Fruit fly (Drosophila melanogaster) S2 (cell line): ENCODE measurements around the gene CG9173.

Source experiments
- CG8478 ChIP-seq: fragments of >200 bp; optimal IDR thresholded peaks from 2 replicates; lab custom pipeline; 2018
- CTCF ChIP-seq, 2 experiments: fragments of >200 bp; optimal IDR thresholded peaks; 2 replicates each; lab custom pipeline; 2018

Gene CG9173

DNA sequence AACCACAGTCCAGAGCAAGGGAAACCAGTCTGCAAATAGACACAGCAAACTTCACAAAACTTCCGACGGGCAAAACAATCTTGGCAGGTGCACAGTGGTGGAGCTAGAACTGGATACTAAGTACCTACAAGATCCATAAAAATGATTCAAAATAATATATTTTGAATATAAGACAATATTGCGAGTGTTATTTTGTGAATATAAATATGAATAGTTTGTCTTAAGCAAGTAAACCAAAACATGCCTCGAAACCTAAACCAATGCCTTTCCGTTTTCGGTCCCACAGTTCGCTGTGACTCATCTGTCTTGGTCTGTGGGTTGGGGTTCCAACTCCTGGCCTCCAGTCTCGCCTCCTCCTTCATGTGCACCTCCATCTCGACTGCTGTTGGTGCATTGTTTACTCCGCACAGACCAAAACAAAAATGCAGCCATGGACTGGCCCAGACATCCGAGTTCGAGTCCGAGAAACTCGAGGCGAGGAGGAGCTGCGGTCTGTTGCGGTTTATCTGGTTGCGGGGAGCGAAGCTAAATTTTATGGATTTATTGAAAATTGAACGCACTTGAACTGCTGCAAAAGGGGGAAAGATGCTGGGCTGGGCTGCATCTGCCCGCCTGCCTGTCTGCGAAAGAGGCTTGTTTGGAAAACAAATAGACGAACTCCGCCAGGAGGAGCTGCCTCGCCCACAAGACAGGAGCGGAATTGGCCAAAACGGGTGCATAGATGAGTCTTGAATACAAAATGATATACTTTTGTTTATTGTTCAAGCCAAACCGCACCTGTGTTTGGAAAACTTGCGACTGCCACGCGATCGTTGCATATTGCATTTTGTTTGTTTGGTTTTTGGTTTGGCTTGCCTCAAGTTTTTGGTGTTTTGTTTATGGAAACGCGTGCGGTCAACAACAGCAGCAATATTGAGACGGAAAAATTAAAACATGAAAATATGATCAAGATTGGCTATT lies 31.0 kb downstream of the CG9173 start:
- no peak for TF ChIP-seq CTCF (optimal IDR thresholded peaks at IDR 0.05; lab: Kevin White, UChicago)
- no peak for TF ChIP-seq CG8478

DNA sequence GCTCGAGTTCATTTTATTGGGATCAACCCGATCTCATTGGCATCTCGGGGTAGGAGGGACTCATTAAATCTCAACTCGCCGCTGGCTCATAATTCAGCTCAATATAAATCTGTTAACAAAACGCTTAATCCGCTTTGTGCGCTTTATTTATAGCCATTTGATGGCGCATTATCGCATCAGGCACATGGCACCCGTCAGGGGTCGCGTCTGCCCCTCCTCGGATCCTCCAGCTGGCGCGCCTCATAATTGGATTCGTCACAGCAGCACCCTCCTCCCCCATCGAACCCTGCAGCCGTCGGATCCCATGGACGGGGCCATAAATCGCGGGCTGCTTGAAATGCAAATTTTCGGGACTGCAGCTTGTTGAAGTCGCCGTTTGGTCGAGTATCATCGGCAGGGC lies 32.9 kb downstream of the CG9173 start:
- TF ChIP-seq CTCF (optimal IDR thresholded peaks at IDR 0.05; lab: Kevin White, UChicago): no peak
- no peak for TF ChIP-seq CG8478

DNA sequence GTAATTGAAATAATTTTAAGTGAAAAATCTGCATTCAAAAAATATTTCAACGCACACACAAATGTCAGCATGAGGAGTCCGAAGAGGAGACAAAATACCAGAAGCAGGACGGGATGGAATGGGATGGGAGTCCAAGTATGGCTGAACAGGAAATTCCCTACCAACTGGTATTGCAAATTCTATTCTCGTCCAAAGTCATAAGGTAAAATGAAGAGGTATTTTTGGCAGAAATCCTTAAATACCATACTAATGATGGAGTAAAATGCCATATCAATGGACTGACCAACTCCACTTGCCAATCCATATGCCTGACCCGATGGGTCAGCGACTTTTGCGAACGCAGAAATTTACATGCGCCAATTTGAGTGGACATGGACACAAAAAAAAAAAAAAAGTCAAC lies 34.4 kb downstream of the CG9173 start:
- TF ChIP-seq CTCF (optimal IDR thresholded peaks at IDR 0.05; lab: Kevin White, UChicago) (no peak), CG8478 (no peak)

DNA sequence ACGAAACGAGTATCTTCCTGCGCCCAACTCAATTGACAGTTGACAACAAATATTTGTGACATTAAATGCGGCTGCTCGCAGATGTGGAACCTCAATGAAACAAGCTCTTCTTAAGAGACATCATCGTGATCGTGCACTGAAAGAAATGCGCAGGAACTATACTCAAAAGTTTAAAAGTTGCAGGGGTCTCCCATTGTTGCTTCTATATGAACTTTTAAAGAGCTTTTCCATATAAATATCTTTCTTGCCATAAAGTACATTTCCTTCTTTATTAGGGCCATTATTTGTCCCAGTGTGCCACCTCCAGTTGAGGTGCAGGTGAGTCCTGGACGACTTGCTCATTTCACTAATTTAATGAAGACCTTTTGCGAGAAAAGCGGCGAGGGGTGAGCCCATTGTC lies 35.2 kb downstream of the CG9173 start:
- no peak for TF ChIP-seq CTCF (optimal IDR thresholded peaks at IDR 0.05; lab: Kevin White, UChicago)
- TF ChIP-seq CG8478: no peak

DNA sequence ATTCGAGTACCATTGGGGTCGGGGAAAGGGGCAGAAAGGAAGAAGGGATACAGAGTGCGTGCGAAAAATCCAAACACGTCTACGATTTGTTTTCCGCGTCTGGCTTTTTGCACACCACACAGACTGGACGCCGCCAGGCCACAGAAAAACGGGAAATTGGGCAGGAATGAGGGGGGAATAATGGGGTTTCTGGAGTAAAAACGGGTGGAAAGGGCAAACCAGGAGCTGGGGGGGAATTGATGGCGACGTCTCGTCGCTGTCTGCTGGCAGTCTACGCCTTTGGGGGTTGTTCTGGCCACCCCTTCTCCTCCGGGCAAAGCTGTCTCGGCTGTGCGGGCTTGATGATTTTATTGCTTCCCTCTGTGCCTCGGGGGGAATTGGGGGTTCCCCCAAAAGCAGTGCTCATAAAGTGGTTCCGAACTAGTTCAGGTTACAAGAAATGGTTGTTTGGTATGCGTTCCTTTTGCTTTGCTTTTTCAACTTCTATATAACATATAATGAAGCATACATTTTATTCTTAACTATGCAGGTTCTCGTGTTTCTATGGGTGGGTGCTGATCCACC lies 37.5 kb downstream of the CG9173 start:
- TF ChIP-seq CG8478: no peak
- no peak for TF ChIP-seq CTCF (optimal IDR thresholded peaks at IDR 0.05; lab: Kevin White, UChicago)

DNA sequence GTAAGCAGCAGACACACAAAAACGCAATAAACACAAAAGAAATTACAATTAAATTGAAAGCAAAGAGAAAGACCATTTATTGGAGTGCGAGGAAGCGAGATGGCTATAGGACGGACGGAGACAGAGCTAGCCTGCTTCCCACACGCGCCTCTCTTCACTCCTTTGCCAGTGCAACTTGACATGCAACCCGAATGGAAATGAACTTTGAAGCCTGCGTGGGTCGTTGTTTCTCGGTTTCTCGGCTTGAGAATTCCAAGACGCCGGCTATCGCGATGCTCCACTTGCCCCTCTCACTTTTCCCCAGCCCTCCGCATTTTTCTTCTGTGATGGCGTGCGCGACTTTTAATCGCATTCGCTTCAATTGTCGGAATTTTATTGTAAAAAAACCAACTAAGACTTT lies 42.3 kb downstream of the CG9173 start:
- no peak for TF ChIP-seq CTCF (optimal IDR thresholded peaks at IDR 0.05; lab: Kevin White, UChicago)
- TF ChIP-seq CG8478: no peak

DNA sequence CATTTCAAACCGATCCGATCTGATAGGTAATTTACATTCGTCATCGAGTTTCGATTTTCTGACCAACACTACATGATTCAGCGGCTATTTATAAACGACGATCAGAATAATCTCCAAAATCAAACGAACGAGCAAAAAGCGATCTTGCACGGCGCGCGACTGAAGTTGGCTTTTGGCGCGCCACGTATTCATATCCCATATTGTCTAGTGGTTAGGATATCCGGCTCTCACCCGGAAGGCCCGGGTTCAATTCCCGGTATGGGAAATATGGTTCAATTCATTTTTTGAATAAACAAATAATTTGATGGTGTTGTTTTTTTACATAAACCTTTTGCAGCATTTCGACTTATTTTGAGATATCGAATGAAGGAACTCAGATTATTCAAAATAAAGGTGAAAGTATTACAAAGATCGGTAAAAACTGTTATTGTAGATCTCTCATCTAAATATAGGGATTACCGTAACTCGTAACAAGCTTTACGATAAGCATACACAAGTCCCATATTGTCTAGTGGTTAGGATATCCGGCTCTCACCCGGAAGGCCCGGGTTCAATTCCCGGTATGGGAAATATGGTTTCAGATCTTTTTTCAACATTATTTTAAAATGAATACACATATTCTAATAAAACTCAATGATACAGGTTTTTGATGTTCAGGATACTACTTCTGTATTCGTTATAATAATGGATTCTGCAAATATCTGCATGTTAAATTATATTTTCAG lies 43.4 kb downstream of the CG9173 start:
- TF ChIP-seq CG8478: no peak
- TF ChIP-seq CTCF (optimal IDR thresholded peaks at IDR 0.05; lab: Kevin White, UChicago): no peak

DNA sequence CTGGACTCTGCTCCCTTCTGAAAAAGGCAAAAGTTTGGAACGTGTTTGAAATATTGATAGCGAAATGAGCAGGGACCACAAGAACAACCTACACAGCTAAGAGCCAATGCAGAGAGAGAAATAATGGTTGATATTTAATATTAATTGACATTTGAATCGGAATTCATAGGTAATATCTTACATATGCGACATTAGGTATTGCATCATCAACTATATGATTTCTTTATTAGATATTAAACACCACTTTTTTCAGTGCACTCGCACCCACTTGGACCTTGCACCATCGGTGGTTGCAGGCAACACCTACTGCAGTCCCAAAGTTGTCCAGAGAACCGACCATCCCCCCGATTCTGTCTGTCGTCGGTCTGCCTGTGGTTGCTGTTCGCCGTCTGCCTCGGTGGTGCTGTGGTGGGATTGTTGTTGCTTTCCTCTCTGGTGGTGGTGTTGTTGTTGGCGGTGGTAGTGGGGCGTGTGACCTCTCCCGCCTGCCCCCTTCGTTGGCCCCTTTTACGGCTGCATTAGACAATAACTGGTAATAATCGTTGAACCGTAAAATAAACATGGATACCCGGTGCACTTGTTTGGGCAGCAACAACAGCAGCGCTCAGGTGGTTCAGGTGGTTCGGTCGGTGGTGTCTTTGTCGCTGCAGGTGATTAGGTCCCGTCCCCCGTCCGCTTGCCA lies 44.3 kb downstream of the CG9173 start:
- TF ChIP-seq CG8478: no peak
- TF ChIP-seq CTCF (optimal IDR thresholded peaks at IDR 0.05; lab: Kevin White, UChicago): no peak

DNA sequence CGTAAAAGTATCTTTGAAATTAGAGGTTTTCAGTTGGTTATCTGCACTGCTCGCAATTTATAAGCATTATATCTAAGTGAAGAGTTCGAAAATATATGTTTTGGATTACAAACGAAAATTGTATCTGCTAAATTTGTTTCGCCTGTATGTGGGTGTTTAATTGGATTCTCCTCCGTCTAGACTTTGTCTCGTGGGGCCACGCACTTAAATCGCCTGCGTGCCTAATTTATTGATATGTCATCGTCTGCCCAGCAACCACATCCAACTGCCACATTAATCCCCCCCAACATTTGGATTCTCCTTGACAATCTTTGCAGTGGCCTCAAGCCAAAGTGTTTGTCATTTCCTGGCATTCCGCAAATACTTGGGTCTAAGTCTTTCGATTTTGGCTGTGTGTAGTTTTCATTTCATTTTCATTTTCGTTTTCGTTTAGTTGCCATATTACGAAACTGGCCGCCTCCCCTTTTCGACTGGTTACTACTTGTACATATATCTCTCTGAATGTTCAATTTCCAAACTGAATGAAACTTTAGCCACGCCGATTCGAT lies 45.1 kb downstream of the CG9173 start:
- TF ChIP-seq CTCF (optimal IDR thresholded peaks at IDR 0.05; lab: Kevin White, UChicago): no peak
- TF ChIP-seq CG8478: no peak

DNA sequence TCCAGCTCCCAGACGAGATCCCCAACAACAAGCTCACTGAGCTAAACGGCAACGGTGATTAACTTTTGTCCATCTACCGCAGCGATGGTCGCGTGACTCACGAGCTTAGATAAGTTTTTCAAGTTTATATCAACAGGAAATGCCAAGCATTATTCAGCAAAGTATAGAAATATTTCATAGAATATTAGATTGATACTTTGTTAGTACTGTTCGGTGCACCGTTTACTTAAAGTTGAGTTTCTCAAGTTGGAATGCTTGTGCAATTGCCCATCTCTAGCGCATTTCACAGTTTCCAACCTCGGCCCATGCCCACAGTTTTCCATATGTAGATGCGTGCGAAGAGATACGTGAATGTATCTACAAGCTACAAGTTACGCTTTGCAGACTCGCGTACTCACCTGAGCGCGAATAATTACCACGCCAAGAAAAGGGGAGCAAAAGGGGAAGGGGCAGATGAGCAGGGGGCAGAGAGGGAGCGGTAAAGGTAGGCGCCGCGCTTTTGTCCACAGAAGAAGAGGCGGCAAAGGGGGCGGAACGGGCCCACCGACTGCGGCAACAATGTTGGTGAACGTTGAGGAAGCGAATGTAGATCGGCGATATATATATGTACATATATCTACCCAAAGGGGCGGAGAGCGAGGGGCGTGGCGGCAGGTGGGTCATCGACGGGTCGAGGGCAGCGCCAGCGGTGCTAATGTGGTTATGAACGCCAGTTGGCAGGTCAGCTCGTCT lies 47.1 kb downstream of the CG9173 start:
- TF ChIP-seq CG8478 (no peak), CTCF (optimal IDR thresholded peaks at IDR 0.05; lab: Kevin White, UChicago) (no peak)

DNA sequence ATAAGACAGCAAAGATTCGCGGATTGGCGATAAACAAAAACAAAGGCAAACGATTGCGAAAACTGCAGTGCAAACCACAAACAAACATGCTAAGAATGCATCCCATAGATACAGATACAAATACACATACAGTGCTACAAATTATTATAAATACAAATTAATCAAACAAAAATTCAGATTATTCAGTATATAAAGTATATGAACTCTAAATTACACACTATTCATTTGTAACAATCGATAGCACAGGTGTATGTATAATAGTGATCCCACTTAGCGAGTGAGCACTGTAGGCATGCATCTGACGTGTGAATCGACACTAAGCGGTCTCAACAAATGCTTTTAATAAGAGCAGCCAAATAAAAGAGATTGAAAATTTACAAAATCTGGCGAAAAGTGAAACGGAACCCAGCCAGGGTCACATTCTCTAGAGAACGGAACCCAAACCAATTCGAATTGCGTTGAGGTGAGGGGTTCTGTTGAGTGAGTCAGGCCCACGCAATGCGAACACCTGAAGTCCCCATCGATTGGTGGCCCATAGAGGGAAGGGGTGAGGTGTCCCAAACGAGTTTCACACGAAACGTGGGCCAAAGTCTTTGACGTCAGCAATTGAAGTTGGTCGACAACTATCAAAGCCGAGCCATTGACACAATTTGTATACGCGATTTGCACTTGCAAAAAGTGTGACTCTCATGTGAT lies 48.7 kb downstream of the CG9173 start:
- no peak for TF ChIP-seq CG8478
- TF ChIP-seq CTCF (optimal IDR thresholded peaks at IDR 0.05; lab: Kevin White, UChicago): no peak
